Fruit fly (Drosophila melanogaster): Measurements from ENCODE around the gene Rel.
A peak's percentile ranks its signal among the peaks of the same experiment; 100 is the strongest.

Rel gene

dm6 chr3R:9048466-9049072 is 792 bp upstream of the Rel start, which contains the start of gene Mst85C (continued):
- no peak for TF ChIP-seq otp (GFP tag; IDR thresholded peaks at IDR 0.05)
- peak; percentile 13 for TF ChIP-seq CG1603 (tag; optimal IDR thresholded peaks at IDR 0.05)
- no peak for TF ChIP-seq CG6175 (GFP tag; IDR thresholded peaks at IDR 0.05)
- TF ChIP-seq pan (optimal IDR thresholded peaks at IDR 0.05): no peak
- TF ChIP-seq pan (GFP tag; optimal IDR thresholded peaks at IDR 0.05 in 1 of 2, IDR thresholded peaks at IDR 0.05 in 1 of 2): no peak
- peak; percentile 73 for TF ChIP-seq Med (GFP tag)
- peak; percentile 33 for TF ChIP-seq CG17568 (GFP tag; optimal IDR thresholded peaks at IDR 0.05)
- no peak for TF ChIP-seq Lim3 (GFP tag; IDR thresholded peaks at IDR 0.05)
- no peak for TF ChIP-seq Dip2 (GFP tag; IDR thresholded peaks at IDR 0.05)
- no peak for TF ChIP-seq CG8290 (GFP tag; optimal IDR thresholded peaks at IDR 0.05)
- TF ChIP-seq CG8290 (tag; optimal IDR thresholded peaks at IDR 0.05): peak in 1 of 2 experiments; percentile 14
- peak; percentile 65 for TF ChIP-seq exex (tag; optimal IDR thresholded peaks at IDR 0.05)
- TF ChIP-seq Dip3 (GFP tag; optimal IDR thresholded peaks at IDR 0.05): no peak
- peak; percentile 20 for TF ChIP-seq CG4707 (GFP tag; optimal IDR thresholded peaks at IDR 0.05)
- no peak for TF ChIP-seq CG7556 (GFP tag; optimal IDR thresholded peaks at IDR 0.05)
- no peak for TF ChIP-seq CG12299 (tag; optimal IDR thresholded peaks at IDR 0.05)
- TF ChIP-seq H15 (GFP tag; IDR thresholded peaks at IDR 0.05): no peak
- peak; percentile 26 for TF ChIP-seq ewg (GFP tag; optimal IDR thresholded peaks at IDR 0.05)
- no peak for TF ChIP-seq CrebB (tag; optimal IDR thresholded peaks at IDR 0.05)
- TF ChIP-seq onecut (GFP tag; IDR thresholded peaks at IDR 0.05): 0 out of 2 replicates have a peak, but pooled peaks have one; percentile 0
- TF ChIP-seq ftz-f1 (GFP tag; optimal IDR thresholded peaks at IDR 0.05): no peak
- TF ChIP-seq Antp (GFP tag; optimal IDR thresholded peaks at IDR 0.05): no peak
- TF ChIP-seq kni (GFP tag; optimal IDR thresholded peaks at IDR 0.05): peak; percentile 73
- TF ChIP-seq Asciz (GFP tag; optimal IDR thresholded peaks at IDR 0.05): peak; percentile 52
- TF ChIP-seq Vsx1 (GFP tag; optimal IDR thresholded peaks at IDR 0.05): peak; percentile 39
- no peak for TF ChIP-seq ato (GFP tag; IDR thresholded peaks at IDR 0.05; ENCODE audit: partially characterized antibody)
- TF ChIP-seq kah (GFP tag; optimal IDR thresholded peaks at IDR 0.05): peak; percentile 38
- peak; percentile 86 for TF ChIP-seq cg (GFP tag; optimal IDR thresholded peaks at IDR 0.05)
- no peak for TF ChIP-seq klu (GFP tag; IDR thresholded peaks at IDR 0.05)
- TF ChIP-seq pros (GFP tag; optimal IDR thresholded peaks at IDR 0.05): peak; percentile 98
- TF ChIP-seq cad (GFP tag; optimal IDR thresholded peaks at IDR 0.05): no peak

- no peak for TF ChIP-seq CG8089 (GFP tag; optimal IDR thresholded peaks at IDR 0.05)
- no peak for TF ChIP-seq Gug (GFP tag; IDR thresholded peaks at IDR 0.05)
- TF ChIP-seq Bdp1 (GFP tag; optimal IDR thresholded peaks at IDR 0.05): no peak
- no peak for TF ChIP-seq CG16815 (GFP tag; optimal IDR thresholded peaks at IDR 0.05)
- TF ChIP-seq crp (GFP tag; optimal IDR thresholded peaks at IDR 0.05): peak in 1 of 2 experiments; percentile 79
- TF ChIP-seq CG3163 (GFP tag; optimal IDR thresholded peaks at IDR 0.05): no peak
- peak; percentile 24 for TF ChIP-seq Dp (GFP tag; optimal IDR thresholded peaks at IDR 0.05)
- TF ChIP-seq dm (GFP tag; optimal IDR thresholded peaks at IDR 0.05): peak; percentile 12
- TF ChIP-seq trem (tag; optimal IDR thresholded peaks at IDR 0.05): peak; percentile 20
- TF ChIP-seq Elba2 (GFP tag; optimal IDR thresholded peaks at IDR 0.05): peak; percentile 87
- peak; percentile 67 for TF ChIP-seq nerfin-1 (tag; optimal IDR thresholded peaks at IDR 0.05)
- no peak for TF ChIP-seq HmgZ (tag; optimal IDR thresholded peaks at IDR 0.05)
- TF ChIP-seq MESR4 (GFP tag; optimal IDR thresholded peaks at IDR 0.05): peak; percentile 11
These were observed 823 bp downstream of the Rel start for dm6 chr3R:9046954-9047353.
